Worm (Caenorhabditis elegans): ENCODE data around the gene ssp-32.

ce11 chrIV:9895088-9895487, at the start of gene ssp-32:
- TF ChIP-seq ztf-11 (tag; optimal IDR thresholded peaks at IDR 0.05) (no peak), dpl-1 (GFP tag; optimal IDR thresholded peaks at IDR 0.05) (no peak), pha-4 (GFP tag; IDR thresholded peaks at IDR 0.05) (no peak), pha-4 (tag; optimal IDR thresholded peaks at IDR 0.05) (no peak), F49E8.2 (tag; optimal IDR thresholded peaks at IDR 0.05; ENCODE audit: borderline replicate concordance) (no peak)
